Worm (Caenorhabditis elegans) whole organism, L1 larva: ENCODE measurements around the gene math-33.

Experiments used
- C04F5.9 ChIP-seq: sonication (generic microtip); optimal IDR thresholded peaks from 2 replicates; lab custom pipeline; 2016; ENCODE audit warnings: missing genetic modification characterization, missing compliant biosample characterization
- C16A3.4 ChIP-seq: fragments of 150-350 bp; optimal IDR thresholded peaks from 2 replicates; lab custom pipeline; 2014; ENCODE audit warnings: missing biosample characterization, missing genetic modification characterization
- F16B12.6 ChIP-seq: fragments of 150-350 bp; optimal IDR thresholded peaks from 2 replicates; lab custom pipeline; 2014; ENCODE audit warnings: missing biosample characterization, missing genetic modification characterization
- aha-1 ChIP-seq: fragments of 150-350 bp; optimal IDR thresholded peaks from 2 replicates; lab custom pipeline; 2014; ENCODE audit warnings: missing biosample characterization, missing genetic modification characterization
- aly-2 ChIP-seq: fragments of 150-350 bp; optimal IDR thresholded peaks from 2 replicates; lab custom pipeline; 2014; ENCODE audit warnings: missing biosample characterization, missing genetic modification characterization
- ama-1 ChIP-seq: fragments of 150-350 bp; optimal IDR thresholded peaks from 2 replicates; lab custom pipeline; 2014
- ceh-63 ChIP-seq: fragments of 200-800 bp; sonication (Bioruptor generic); optimal IDR thresholded peaks from 2 replicates; lab custom pipeline; 2018; ENCODE audit warnings: mild to moderate bottlenecking, missing genetic modification characterization, missing compliant biosample characterization
- ceh-82 ChIP-seq, 3 experiments: fragments of 150-350 bp in 1 of 3; sonication (generic microtip) in 2 of 3; optimal IDR thresholded peaks; 2 replicates each; lab custom pipeline; 2014 to 2017; ENCODE audit warnings: missing biosample characterization in 3 of 3, missing genetic modification characterization in 3 of 3
- ceh-90 ChIP-seq: sonication (generic microtip); optimal IDR thresholded peaks from 2 replicates; lab custom pipeline; 2016; ENCODE audit warnings: missing genetic modification characterization, missing compliant biosample characterization
- dpl-1 ChIP-seq, 3 experiments: fragments of 150-350 bp in 2 of 3; sonication (generic microtip) in 1 of 3; optimal IDR thresholded peaks; 2 replicates each; lab custom pipeline; 2014 to 2017; ENCODE audit warnings: missing biosample characterization in 3 of 3, missing genetic modification characterization in 3 of 3, missing genetic modification reagents in 3 of 3
- dsc-1 ChIP-seq: sonication (generic microtip); optimal IDR thresholded peaks from 2 replicates; lab custom pipeline; 2016; ENCODE audit warnings: mild to moderate bottlenecking, missing genetic modification characterization, missing compliant biosample characterization
- efl-3 ChIP-seq: fragments of 200-800 bp; sonication (Bioruptor generic); optimal IDR thresholded peaks from 2 replicates; lab custom pipeline; 2018; ENCODE audit warnings: mild to moderate bottlenecking, missing genetic modification characterization, missing compliant biosample characterization
- egl-13 ChIP-seq: sonication (generic microtip); optimal IDR thresholded peaks from 2 replicates; lab custom pipeline; 2016; ENCODE audit warnings: missing genotype, missing genetic modification reagents, missing genetic modification characterization, missing compliant biosample characterization
- elt-2 ChIP-seq: sonication (generic microtip); optimal IDR thresholded peaks from 2 replicates; lab custom pipeline; 2016; ENCODE audit warnings: missing genetic modification characterization, mild to moderate bottlenecking, inconsistent platforms, missing compliant biosample characterization, missing genetic modification reagents
- fkh-10 ChIP-seq: sonication (generic microtip); optimal IDR thresholded peaks from 2 replicates; lab custom pipeline; 2017; ENCODE audit warnings: missing biosample characterization, missing genetic modification reagents, missing genetic modification characterization
- fkh-8 ChIP-seq: sonication (generic microtip); optimal IDR thresholded peaks from 2 replicates; lab custom pipeline; 2016; ENCODE audit warnings: mild to moderate bottlenecking, missing genetic modification characterization, missing compliant biosample characterization
- fos-1 ChIP-seq: fragments of 150-350 bp; optimal IDR thresholded peaks from 2 replicates; lab custom pipeline; 2014; ENCODE audit warnings: missing biosample characterization, missing genetic modification characterization
- hpl-2 ChIP-seq: fragments of 150-350 bp; optimal IDR thresholded peaks from 2 replicates; lab custom pipeline; 2014; ENCODE audit warnings: missing biosample characterization, missing genetic modification reagents, missing genetic modification characterization
- irx-1 ChIP-seq: sonication (generic microtip); optimal IDR thresholded peaks from 2 replicates; lab custom pipeline; 2016; ENCODE audit warnings: missing genetic modification characterization, missing compliant biosample characterization
- isw-1 ChIP-seq: fragments of 200-800 bp; sonication (Bioruptor generic); IDR thresholded peaks from 2 replicates; pipeline ENCODE4 v1.3.6; 2022; ENCODE audit warnings: missing genetic modification characterization, missing compliant biosample characterization
- jun-1 ChIP-seq: fragments of 150-350 bp; optimal IDR thresholded peaks from 2 replicates; lab custom pipeline; 2014; ENCODE audit warnings: missing biosample characterization, missing genetic modification reagents, missing genetic modification characterization
- lin-13 ChIP-seq: fragments of 150-350 bp; optimal IDR thresholded peaks from 2 replicates; lab custom pipeline; 2014; ENCODE audit warnings: missing biosample characterization, missing genetic modification reagents, missing genetic modification characterization
- lin-14 ChIP-seq: fragments of 200-800 bp; sonication (Bioruptor generic); optimal IDR thresholded peaks from 2 replicates; lab custom pipeline; 2018; ENCODE audit warnings: mild to moderate bottlenecking, missing genetic modification characterization, moderate library complexity, missing compliant biosample characterization
- lin-35 ChIP-seq, 2 experiments: fragments of 150-350 bp; optimal IDR thresholded peaks; 2 replicates each; lab custom pipeline; 2014; ENCODE audit warnings: missing biosample characterization in 2 of 2, missing genetic modification characterization in 2 of 2, missing genetic modification reagents in 2 of 2
- lin-39 ChIP-seq: fragments of 150-350 bp; optimal IDR thresholded peaks from 2 replicates; lab custom pipeline; 2014; ENCODE audit warnings: missing biosample characterization, missing genetic modification reagents, missing genetic modification characterization
- lir-3 ChIP-seq: sonication (generic microtip); optimal IDR thresholded peaks from 2 replicates; lab custom pipeline; 2016; ENCODE audit warnings: mild to moderate bottlenecking, missing genetic modification characterization, moderate library complexity, missing compliant biosample characterization; ENCODE audit not compliant: poor library complexity
- lsy-2 ChIP-seq, 2 experiments: fragments of 150-350 bp; optimal IDR thresholded peaks; 2 replicates each; lab custom pipeline; 2014; ENCODE audit warnings: missing biosample characterization in 2 of 2, missing genetic modification characterization in 2 of 2
- mab-9 ChIP-seq: fragments of 200-800 bp; sonication (Bioruptor generic); IDR thresholded peaks from 2 replicates; pipeline ENCODE4 v1.3.6; 2022; ENCODE audit warnings: missing genetic modification reagents, missing genetic modification characterization, missing compliant biosample characterization
- mdl-1 ChIP-seq, 2 experiments: fragments of 150-350 bp; optimal IDR thresholded peaks; 2 replicates each; lab custom pipeline; 2014 to 2017; ENCODE audit warnings: missing biosample characterization in 2 of 2, missing genetic modification characterization in 2 of 2, inconsistent platforms in 1 of 2
- mep-1 ChIP-seq: fragments of 150-350 bp; optimal IDR thresholded peaks from 2 replicates; lab custom pipeline; 2014; ENCODE audit warnings: missing biosample characterization, missing genetic modification characterization
- nhr-11 ChIP-seq: fragments of 150-350 bp; optimal IDR thresholded peaks from 2 replicates; lab custom pipeline; 2014; ENCODE audit warnings: missing biosample characterization, missing genetic modification characterization
- nhr-237 ChIP-seq: fragments of 150-350 bp; optimal IDR thresholded peaks from 2 replicates; lab custom pipeline; 2014; ENCODE audit warnings: missing biosample characterization, missing genetic modification characterization
- nhr-47 ChIP-seq: sonication (generic microtip); optimal IDR thresholded peaks from 2 replicates; lab custom pipeline; 2016; ENCODE audit warnings: mild to moderate bottlenecking, missing genetic modification characterization, moderate library complexity, missing compliant biosample characterization
- nhr-77 ChIP-seq: fragments of 150-350 bp; optimal IDR thresholded peaks from 2 replicates; lab custom pipeline; 2014; ENCODE audit warnings: missing biosample characterization, missing genetic modification characterization
- nhr-84 ChIP-seq: sonication (generic microtip); optimal IDR thresholded peaks from 2 replicates; lab custom pipeline; 2017; ENCODE audit warnings: missing biosample characterization, missing genetic modification characterization
- nhr-85 ChIP-seq: sonication (generic microtip); peaks from one replicate; lab custom pipeline; 2016; ENCODE audit warnings: missing genetic modification characterization, inconsistent platforms, missing compliant biosample characterization
- nhr-90 ChIP-seq: sonication (generic microtip); optimal IDR thresholded peaks from 2 replicates; lab custom pipeline; 2016; ENCODE audit warnings: mild to moderate bottlenecking, missing genetic modification characterization, missing compliant biosample characterization; ENCODE audit not compliant: poor library complexity
- pag-3 ChIP-seq: sonication (generic microtip); optimal IDR thresholded peaks from 2 replicates; lab custom pipeline; 2017; ENCODE audit warnings: missing genetic modification characterization, mild to moderate bottlenecking, missing compliant biosample characterization, antibody characterized with exemption, borderline replicate concordance; ENCODE audit not compliant: insufficient read depth
- pax-3 ChIP-seq: fragments of 200-800 bp; sonication (Bioruptor generic); optimal IDR thresholded peaks from 2 replicates; lab custom pipeline; 2018; ENCODE audit warnings: mild to moderate bottlenecking, missing genetic modification characterization, moderate library complexity, missing compliant biosample characterization
- rnt-1 ChIP-seq: sonication (generic microtip); optimal IDR thresholded peaks from 2 replicates; lab custom pipeline; 2016; ENCODE audit warnings: mild to moderate bottlenecking, missing genetic modification characterization, moderate library complexity, missing compliant biosample characterization
- skn-1 ChIP-seq: fragments of 150-350 bp; optimal IDR thresholded peaks from 2 replicates; lab custom pipeline; 2014; ENCODE audit warnings: missing biosample characterization, missing genetic modification characterization
- snpc-4 ChIP-seq: fragments of 150-350 bp; optimal IDR thresholded peaks from 2 replicates; lab custom pipeline; 2014; ENCODE audit warnings: missing biosample characterization, missing genetic modification characterization
- sox-4 ChIP-seq: sonication (generic microtip); optimal IDR thresholded peaks from 2 replicates; lab custom pipeline; 2016; ENCODE audit warnings: missing genetic modification characterization, missing compliant biosample characterization
- swsn-7 ChIP-seq: sonication (generic microtip); optimal IDR thresholded peaks from 2 replicates; lab custom pipeline; 2016; ENCODE audit warnings: missing genetic modification characterization, missing compliant biosample characterization
- tbx-2 ChIP-seq: sonication (generic microtip); optimal IDR thresholded peaks from 2 replicates; lab custom pipeline; 2016; ENCODE audit warnings: missing genetic modification characterization, missing compliant biosample characterization
- unc-130 ChIP-seq: fragments of 150-350 bp; optimal IDR thresholded peaks from 2 replicates; lab custom pipeline; 2017; ENCODE audit warnings: missing biosample characterization, missing genetic modification characterization, inconsistent platforms
- unc-62 ChIP-seq: fragments of 150-350 bp; optimal IDR thresholded peaks from 2 replicates; lab custom pipeline; 2014; ENCODE audit warnings: missing biosample characterization, missing genetic modification reagents, missing genetic modification characterization
- unc-86 ChIP-seq: sonication (generic microtip); optimal IDR thresholded peaks from 2 replicates; lab custom pipeline; 2016; ENCODE audit warnings: missing genetic modification characterization, missing compliant biosample characterization
- unc-98 ChIP-seq: fragments of 200-800 bp; sonication (Bioruptor generic); IDR thresholded peaks from 2 replicates; pipeline ENCODE4 v1.3.6; 2022; ENCODE audit warnings: missing genetic modification characterization, missing compliant biosample characterization
- vab-15 ChIP-seq: sonication (generic microtip); optimal IDR thresholded peaks from 2 replicates; lab custom pipeline; 2017; ENCODE audit warnings: missing genotype, mild to moderate bottlenecking, missing genetic modification characterization, missing compliant biosample characterization
- zag-1 ChIP-seq: fragments of 150-350 bp; optimal IDR thresholded peaks from 2 replicates; lab custom pipeline; 2014; ENCODE audit warnings: missing biosample characterization, missing genetic modification characterization
- zip-4 ChIP-seq: fragments of 200-800 bp; sonication (Bioruptor generic); optimal IDR thresholded peaks from 2 replicates; lab custom pipeline; 2018; ENCODE audit warnings: mild to moderate bottlenecking, missing genetic modification characterization, moderate library complexity, missing compliant biosample characterization
- ztf-11 ChIP-seq, 2 experiments: sonication (generic microtip); optimal IDR thresholded peaks; 2 replicates each; lab custom pipeline; 2016 to 2017; ENCODE audit warnings: missing genetic modification characterization in 2 of 2, missing biosample characterization in 1 of 2, missing compliant biosample characterization in 1 of 2

Gene math-33

DNA sequence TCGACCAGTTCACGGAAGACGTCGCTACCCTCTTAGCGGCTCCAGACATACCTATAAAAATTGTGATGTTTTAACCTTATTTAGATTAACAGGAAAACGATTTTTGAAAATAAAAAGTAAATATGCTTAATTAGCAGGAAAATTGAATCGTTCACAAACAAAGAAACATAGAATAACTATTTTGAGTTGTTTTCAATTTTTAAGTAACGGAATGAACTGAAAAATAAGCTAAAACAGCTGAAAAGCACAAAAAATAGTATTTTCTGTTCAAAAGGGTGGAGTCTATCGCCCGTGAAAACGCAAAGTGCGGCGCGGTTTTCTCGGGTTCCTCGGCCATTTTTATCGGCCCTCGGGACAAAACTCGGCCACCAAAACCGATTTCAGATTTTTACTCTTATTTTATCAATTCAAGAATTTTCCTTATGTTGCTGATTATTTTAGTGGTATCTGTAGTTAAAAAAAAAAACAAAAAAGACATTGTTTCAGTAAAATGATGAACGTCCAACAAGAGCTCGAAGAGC is 10.2 kb downstream of the math-33 start, which contains the start of the genes atp-5 and lmtr-3:
TSS of gene atp-5 (minus strand) at position 51 of the 521 bp plus-strand sequence.
TSS of gene lmtr-3 (plus strand) at position 370 of the 521 bp plus-strand sequence.
- TF ChIP-seq lin-35 (GFP tag; optimal IDR thresholded peaks at IDR 0.05; lab: Kevin White, UChicago) (peak; percentile 70 to 80), nhr-85 (tag; lab: Kevin White, UChicago) (peak; percentile 88), skn-1 (peak; percentile 70), nhr-77 (tag; lab: Kevin White, UChicago) (peak; percentile 16), lsy-2 (tag; optimal IDR thresholded peaks at IDR 0.05; lab: Kevin White, UChicago) (peak; percentile 66 to 78), vab-15 (tag; lab: Kevin White, UChicago) (no peak), aly-2 (tag; lab: Kevin White, UChicago) (no peak), hpl-2 (GFP tag; lab: Kevin White, UChicago) (no peak), lir-3 (tag; lab: Kevin White, UChicago) (peak; percentile 93), mep-1 (tag; lab: Kevin White, UChicago) (peak; percentile 75), zag-1 (tag; lab: Kevin White, UChicago) (no peak), mdl-1 (tag; optimal IDR thresholded peaks at IDR 0.05; lab: Kevin White, UChicago) (peak in 1 of 2 experiments; percentile 55), pax-3 (tag; lab: Kevin White, UChicago) (peak; percentile 68), nhr-11 (tag; lab: Kevin White, UChicago) (no peak), aha-1 (tag; lab: Kevin White, UChicago) (no peak), nhr-237 (tag; lab: Kevin White, UChicago) (no peak), fkh-10 (GFP tag; lab: Kevin White, UChicago) (no peak), fkh-8 (peak; percentile 85), ceh-63 (no peak), jun-1 (tag; lab: Kevin White, UChicago) (peak; percentile 54), elt-2 (tag; lab: Kevin White, UChicago) (peak; percentile 30), C16A3.4 (peak; percentile 73), C04F5.9 (tag; lab: Kevin White, UChicago) (peak; percentile 32), ztf-11 (tag; optimal IDR thresholded peaks at IDR 0.05; lab: Kevin White, UChicago) (peak in 1 of 2 experiments; percentile 81), unc-130 (tag; lab: Kevin White, UChicago) (peak; percentile 62), pag-3 (peak; percentile 1), nhr-47 (tag; lab: Kevin White, UChicago) (peak; percentile 81), snpc-4 (tag; lab: Kevin White, UChicago) (peak; percentile 63), unc-62 (GFP tag; lab: Kevin White, UChicago) (no peak), dpl-1 (GFP tag; optimal IDR thresholded peaks at IDR 0.05; lab: Kevin White, UChicago) (peak; percentile 68 to 81 (median 69)), mab-9 (GFP tag; lab: Robert Waterston, UW) (peak; percentile 70; the same call in 1 of the 2 replicates), lin-14 (GFP tag; lab: Kevin White, UChicago) (peak; percentile 90), ceh-82 (tag; optimal IDR thresholded peaks at IDR 0.05; lab: Kevin White, UChicago) (peak; percentile 15 to 81 (median 53)), nhr-90 (tag; lab: Kevin White, UChicago) (peak; percentile 83), lin-39 (tag; lab: Kevin White, UChicago) (peak; percentile 19), fos-1 (no peak), rnt-1 (tag; lab: Kevin White, UChicago) (peak; percentile 98), unc-98 (GFP tag; lab: Robert Waterston, UW) (peak; percentile 52), sox-4 (tag; lab: Kevin White, UChicago) (peak; percentile 53), tbx-2 (peak; percentile 80), zip-4 (no peak), egl-13 (tag; lab: Kevin White, UChicago) (peak; percentile 58), irx-1 (tag; lab: Kevin White, UChicago) (peak; percentile 79), swsn-7 (peak; percentile 66), ceh-90 (tag; lab: Kevin White, UChicago) (peak; percentile 86), nhr-84 (tag; lab: Kevin White, UChicago) (no peak), dsc-1 (tag; lab: Kevin White, UChicago) (peak; percentile 72), unc-86 (tag; lab: Kevin White, UChicago) (peak; percentile 58), isw-1 (GFP tag; lab: Robert Waterston, UW) (peak; percentile 65), lin-13 (GFP tag; lab: Kevin White, UChicago) (peak; percentile 59), ama-1 (lab: Kevin White, UChicago) (no peak), F16B12.6 (tag; lab: Kevin White, UChicago) (no peak), efl-3 (no peak)
